Worm (Caenorhabditis elegans) whole organism, mixed stage, embryonic: ENCODE measurements around the gene ZK402.2.

ENCODE experiments used
- drap-1 ChIP-seq: fragments of 200-800 bp; sonication (Bioruptor generic); optimal IDR thresholded peaks from 3 replicates; lab custom pipeline; 2018; ENCODE audit warnings: mild to moderate bottlenecking, missing genetic modification characterization, missing compliant biosample characterization
- elt-1 ChIP-seq: sonication (generic microtip); optimal IDR thresholded peaks from 2 replicates; lab custom pipeline; 2017; ENCODE audit warnings: missing genetic modification characterization, mild to moderate bottlenecking, missing compliant biosample characterization, antibody characterized with exemption, moderate library complexity, borderline replicate concordance; ENCODE audit not compliant: insufficient read depth
- elt-3 ChIP-seq: fragments of 150-350 bp; optimal IDR thresholded peaks from 2 replicates; lab custom pipeline; 2014; ENCODE audit warnings: missing biosample characterization, missing genetic modification characterization
- lsy-2 ChIP-seq: fragments of 150-350 bp; optimal IDR thresholded peaks from 2 replicates; lab custom pipeline; 2014; ENCODE audit warnings: missing biosample characterization, missing genetic modification characterization
- mab-5 ChIP-seq: fragments of 150-350 bp; optimal IDR thresholded peaks from 2 replicates; lab custom pipeline; 2014; ENCODE audit warnings: missing biosample characterization, missing genetic modification characterization
- snpc-4 ChIP-seq: fragments of 150-350 bp; optimal IDR thresholded peaks from 2 replicates; lab custom pipeline; 2014; ENCODE audit warnings: missing biosample characterization, missing genetic modification characterization
- tbx-8 ChIP-seq: fragments of 200-800 bp; sonication (Bioruptor generic); optimal IDR thresholded peaks from 2 replicates; lab custom pipeline; 2018; ENCODE audit warnings: mild to moderate bottlenecking, missing genetic modification characterization, moderate library complexity, missing compliant biosample characterization
- unc-120 ChIP-seq: sonication (generic microtip); optimal IDR thresholded peaks from 2 replicates; lab custom pipeline; 2017; ENCODE audit warnings: missing genetic modification characterization, missing compliant biosample characterization; ENCODE audit not compliant: poor library complexity, severe bottlenecking
- unc-39 ChIP-seq: fragments of 150-350 bp; optimal IDR thresholded peaks from 2 replicates; lab custom pipeline; 2014; ENCODE audit warnings: missing biosample characterization, missing genetic modification characterization
- unc-62 ChIP-seq: fragments of 150-350 bp; optimal IDR thresholded peaks from 2 replicates; lab custom pipeline; 2014; ENCODE audit warnings: missing biosample characterization, missing genetic modification reagents, missing genetic modification characterization
- ztf-11 ChIP-seq: fragments of 150-350 bp; optimal IDR thresholded peaks from 2 replicates; lab custom pipeline; 2014; ENCODE audit warnings: missing biosample characterization, missing genetic modification characterization

ce11 chrX:1416776-1417354 is 13.3 kb downstream of the ZK402.2 start, which contains the start of the genes F19G12.4 and F19G12.8:
- TF ChIP-seq mab-5 (tag; lab: Kevin White, UChicago) (no peak), ztf-11 (no peak), lsy-2 (tag; lab: Kevin White, UChicago) (no peak), snpc-4 (tag; lab: Kevin White, UChicago) (no peak), elt-3 (tag; lab: Kevin White, UChicago) (no peak), drap-1 (GFP tag; lab: Kevin White, UChicago) (no peak), elt-1 (tag; lab: Kevin White, UChicago) (no peak), unc-120 (tag; lab: Kevin White, UChicago) (no peak), unc-62 (GFP tag; lab: Kevin White, UChicago) (no peak), unc-39 (tag; lab: Kevin White, UChicago) (no peak), tbx-8 (no peak)
